Fruit fly (Drosophila melanogaster): ENCODE data around the gene Gal.

The Gal gene

dm6 chr2L:5964851-5965250 lies 41.8 kb downstream of the Gal start, which contains the start of gene psd:
Gene psd (minus strand): TSS chr2L:5964951.
- TF ChIP-seq CG7101 (tag; optimal IDR thresholded peaks at IDR 0.05), result no peak
- TF ChIP-seq pad (GFP tag; optimal IDR thresholded peaks at IDR 0.05), result no peak
- no peak for TF ChIP-seq toe (GFP tag; optimal IDR thresholded peaks at IDR 0.05)
- no peak for TF ChIP-seq ovo (GFP tag; optimal IDR thresholded peaks at IDR 0.05)
- TF ChIP-seq tj (GFP tag; optimal IDR thresholded peaks at IDR 0.05), result no peak
- TF ChIP-seq cnc (optimal IDR thresholded peaks at IDR 0.05), result no peak
- TF ChIP-seq CG7045 (GFP tag; optimal IDR thresholded peaks at IDR 0.05), result no peak
- TF ChIP-seq Clk (GFP tag; optimal IDR thresholded peaks at IDR 0.05), result no peak
- no peak for TF ChIP-seq cic (GFP tag; optimal IDR thresholded peaks at IDR 0.05)
- TF ChIP-seq CG33017 (tag; optimal IDR thresholded peaks at IDR 0.05), result no peak

DNA sequence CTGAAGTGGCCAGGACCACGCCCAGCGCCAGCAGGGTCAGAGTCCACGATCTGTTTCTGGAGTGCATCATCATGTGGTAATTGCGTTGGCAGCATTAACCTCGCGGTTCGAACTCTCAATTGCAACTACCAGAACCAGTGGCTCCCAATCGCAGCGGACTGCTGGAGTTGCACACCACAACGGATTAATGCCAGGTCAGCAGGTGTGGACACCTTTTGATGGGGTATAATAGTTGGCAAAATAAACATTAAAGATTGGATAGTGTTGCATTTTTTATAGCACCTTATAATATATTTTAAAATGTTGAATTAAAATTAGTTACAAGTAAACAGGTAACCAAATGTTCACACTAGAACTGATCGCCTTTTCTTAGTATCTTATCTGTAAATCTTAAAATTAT lies 42.4 kb downstream of the Gal start:
- TF ChIP-seq bab1 (GFP tag; optimal IDR thresholded peaks at IDR 0.05) (no peak), tj (GFP tag; optimal IDR thresholded peaks at IDR 0.05) (peak; percentile 94), kay (GFP tag; ENCODE audit: borderline replicate concordance) (no peak), Hr96 (GFP tag; optimal IDR thresholded peaks at IDR 0.05) (no peak), CG33017 (tag; optimal IDR thresholded peaks at IDR 0.05) (no peak)

DNA sequence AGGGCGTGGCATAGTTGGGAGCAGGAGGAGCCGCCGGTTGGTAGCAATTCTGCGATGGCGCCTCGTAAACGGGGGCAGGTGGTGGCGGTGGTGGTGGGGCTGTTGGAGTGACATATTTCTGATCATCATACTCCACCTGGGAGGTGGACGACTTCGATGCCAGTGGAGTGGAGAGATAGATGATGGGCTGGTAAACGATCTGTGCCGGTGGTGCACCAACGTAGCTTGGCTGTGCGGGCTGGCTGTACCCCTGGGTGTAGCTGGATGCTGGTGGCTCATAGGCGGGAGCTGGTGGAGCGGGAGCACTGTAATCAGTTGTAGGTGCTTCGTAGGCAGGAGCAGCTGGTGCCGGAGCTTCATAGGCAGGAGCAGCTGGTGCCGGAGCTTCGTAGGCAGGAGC lies 43.4 kb downstream of the Gal start:
- TF ChIP-seq toe (GFP tag; optimal IDR thresholded peaks at IDR 0.05), result no peak
- no peak for TF ChIP-seq tj (GFP tag; optimal IDR thresholded peaks at IDR 0.05)
- TF ChIP-seq cnc (optimal IDR thresholded peaks at IDR 0.05), result no peak
- no peak for TF ChIP-seq pad (GFP tag; optimal IDR thresholded peaks at IDR 0.05)
- no peak for TF ChIP-seq CG11617 (GFP tag; optimal IDR thresholded peaks at IDR 0.05)
- TF ChIP-seq CG1620 (GFP tag; optimal IDR thresholded peaks at IDR 0.05), result no peak
- no peak for TF ChIP-seq Clk (GFP tag; optimal IDR thresholded peaks at IDR 0.05)
- no peak for TF ChIP-seq CG14711 (tag; optimal IDR thresholded peaks at IDR 0.05)
- TF ChIP-seq Hr96 (GFP tag; optimal IDR thresholded peaks at IDR 0.05), result no peak
- TF ChIP-seq CG7101 (tag; optimal IDR thresholded peaks at IDR 0.05), result no peak
- TF ChIP-seq CG33017 (tag; optimal IDR thresholded peaks at IDR 0.05), result no peak
- no peak for TF ChIP-seq Mnt (GFP tag; optimal IDR thresholded peaks at IDR 0.05)
- no peak for TF ChIP-seq bab1 (GFP tag; optimal IDR thresholded peaks at IDR 0.05)
- TF ChIP-seq ovo (GFP tag; optimal IDR thresholded peaks at IDR 0.05), result no peak
- TF ChIP-seq cic (GFP tag; optimal IDR thresholded peaks at IDR 0.05), result no peak
- TF ChIP-seq CG5204 (GFP tag; optimal IDR thresholded peaks at IDR 0.05), result no peak

dm6 chr2L:5961169-5961918 lies 45.3 kb downstream of the Gal start:
- TF ChIP-seq ovo (GFP tag; optimal IDR thresholded peaks at IDR 0.05) (no peak), kay (GFP tag; ENCODE audit: borderline replicate concordance) (no peak), toe (GFP tag; optimal IDR thresholded peaks at IDR 0.05) (no peak), CG11617 (GFP tag; optimal IDR thresholded peaks at IDR 0.05) (no peak), Hr96 (GFP tag; optimal IDR thresholded peaks at IDR 0.05) (no peak), tj (GFP tag; optimal IDR thresholded peaks at IDR 0.05) (peak; percentile 93), CG7101 (tag; optimal IDR thresholded peaks at IDR 0.05) (no peak), Mnt (GFP tag; optimal IDR thresholded peaks at IDR 0.05) (no peak), CG33017 (tag; optimal IDR thresholded peaks at IDR 0.05) (no peak), cic (GFP tag; optimal IDR thresholded peaks at IDR 0.05) (no peak), CG1620 (GFP tag; optimal IDR thresholded peaks at IDR 0.05) (no peak), CG5204 (GFP tag; optimal IDR thresholded peaks at IDR 0.05) (no peak), Crg-1 (GFP tag; optimal IDR thresholded peaks at IDR 0.05) (peak; percentile 0)

dm6 chr2L:5959863-5960658 lies 46.6 kb downstream of the Gal start, which contains the start of gene Vm26Aa:
Gene Vm26Aa (minus strand): TSS chr2L:5960340.
- TF ChIP-seq Clk (GFP tag; optimal IDR thresholded peaks at IDR 0.05) (no peak), CG12768 (GFP tag; optimal IDR thresholded peaks at IDR 0.05) (no peak), tj (GFP tag; optimal IDR thresholded peaks at IDR 0.05) (peak; percentile 98), CG11617 (GFP tag; optimal IDR thresholded peaks at IDR 0.05) (no peak)

DNA sequence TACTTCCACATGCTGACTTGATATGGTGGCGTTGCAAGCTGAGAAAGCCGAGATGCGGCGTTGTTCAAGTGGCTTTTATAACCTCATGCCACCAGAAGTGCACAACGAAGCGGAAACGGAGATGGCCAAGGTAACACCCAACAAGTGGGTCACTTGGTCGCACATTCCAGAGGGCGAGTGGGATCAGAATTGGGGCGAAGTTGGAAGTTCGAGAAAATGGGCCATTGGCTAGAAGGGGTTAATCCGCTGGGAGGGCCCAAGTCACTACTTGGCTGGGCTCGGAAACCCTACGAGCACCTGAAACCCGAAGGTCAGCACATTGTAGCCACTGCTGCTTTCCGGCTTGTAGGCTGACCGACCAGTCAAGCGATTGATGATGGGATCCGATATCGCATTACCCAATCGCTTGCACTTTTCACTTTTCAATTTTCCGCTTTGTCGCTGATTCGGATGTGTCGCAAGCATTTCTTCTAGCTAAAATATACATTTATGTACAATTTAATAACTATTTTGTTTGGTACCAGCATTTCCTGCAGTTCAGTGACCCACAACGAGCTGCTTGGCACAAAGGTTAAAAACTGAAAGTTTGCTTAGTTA lies 47.9 kb downstream of the Gal start, which contains the start of gene Vm26Ac:
TSS of gene Vm26Ac (minus strand) at position 51 of the 597 bp plus-strand sequence.
- TF ChIP-seq CG14711 (tag; optimal IDR thresholded peaks at IDR 0.05) (no peak), tj (GFP tag; optimal IDR thresholded peaks at IDR 0.05) (peak; percentile 97)

dm6 chr2L:5956706-5957105 lies 49.9 kb downstream of the Gal start, which contains the start of the genes CG13998 and Vm26Ab:
Gene CG13998 (minus strand): TSS chr2L:5956819.
Gene Vm26Ab (plus strand): TSS chr2L:5957004.
- TF ChIP-seq CG33017 (tag; optimal IDR thresholded peaks at IDR 0.05) (no peak), tj (GFP tag; optimal IDR thresholded peaks at IDR 0.05) (peak; percentile 99), pad (GFP tag; optimal IDR thresholded peaks at IDR 0.05) (no peak), ovo (GFP tag; optimal IDR thresholded peaks at IDR 0.05) (no peak)
